Fruit fly (Drosophila melanogaster) whole organism, embryonic: ENCODE results near the gene ImpE1.

ENCODE experiments used
- ATbp ChIP-seq: fragments of 200-800 bp; sonication (Bioruptor generic); optimal IDR thresholded peaks from 2 replicates; lab custom pipeline; 2017; ENCODE audit warnings: missing biosample characterization, mild to moderate bottlenecking, missing genetic modification characterization, missing genetic modification reagents
- Aef1 ChIP-seq: fragments of 200-800 bp; sonication (Bioruptor generic); IDR thresholded peaks from 3 replicates; pipeline ENCODE4 v1.3.6; 2022; ENCODE audit warnings: missing biosample characterization, missing genetic modification characterization
- CG10147 ChIP-seq: fragments of 200-800 bp; sonication (Bioruptor generic); optimal IDR thresholded peaks from 2 replicates; lab custom pipeline; 2019; ENCODE audit warnings: missing biosample characterization, mild to moderate bottlenecking, missing genetic modification characterization, moderate library complexity
- CG11398 ChIP-seq: fragments of 200-800 bp; sonication (Bioruptor generic); optimal IDR thresholded peaks from 2 replicates; lab custom pipeline; 2016; ENCODE audit warnings: missing biosample characterization, missing genetic modification characterization
- CG11456 ChIP-seq: fragments of 200-800 bp; sonication (Bioruptor generic); IDR thresholded peaks from 3 replicates; pipeline ENCODE4 v1.3.6; 2022; ENCODE audit warnings: missing biosample characterization, missing genetic modification characterization
- CG11504 ChIP-seq: fragments of 200-800 bp; sonication (Bioruptor generic); optimal IDR thresholded peaks from 3 replicates; lab custom pipeline; 2019; ENCODE audit warnings: missing biosample characterization, mild to moderate bottlenecking, missing genetic modification characterization, moderate library complexity
- CG12155 ChIP-seq: fragments of 200-800 bp; sonication (Bioruptor generic); optimal IDR thresholded peaks from 3 replicates; lab custom pipeline; 2016; ENCODE audit warnings: missing biosample characterization, missing genetic modification characterization
- CG12769 ChIP-seq: fragments of 200-800 bp; sonication (Bioruptor generic); optimal IDR thresholded peaks from 2 replicates; lab custom pipeline; 2019; ENCODE audit warnings: missing biosample characterization, mild to moderate bottlenecking, missing genetic modification characterization, moderate library complexity
- CG13296 ChIP-seq: fragments of 200-800 bp; sonication (Bioruptor generic); optimal IDR thresholded peaks from 3 replicates; lab custom pipeline; 2018; ENCODE audit warnings: missing biosample characterization, mild to moderate bottlenecking, missing genetic modification characterization
- CG15514 ChIP-seq: fragments of 200-800 bp; sonication (Bioruptor generic); optimal IDR thresholded peaks from 3 replicates; lab custom pipeline; 2017; ENCODE audit warnings: missing biosample characterization, missing genetic modification characterization, mild to moderate bottlenecking, moderate library complexity, missing genetic modification reagents
- CG1603 ChIP-seq: fragments of 200-800 bp; sonication (Bioruptor generic); optimal IDR thresholded peaks from 2 replicates; lab custom pipeline; 2019; ENCODE audit warnings: missing biosample characterization, mild to moderate bottlenecking, missing genetic modification characterization, moderate library complexity
- CG17359 ChIP-seq: fragments of 200-800 bp; sonication (Bioruptor generic); optimal IDR thresholded peaks from 3 replicates; lab custom pipeline; 2018; ENCODE audit warnings: missing biosample characterization, mild to moderate bottlenecking, missing genetic modification characterization, moderate library complexity
- CG17802 ChIP-seq: fragments of 200-800 bp; sonication (Bioruptor generic); optimal IDR thresholded peaks from 2 replicates; lab custom pipeline; 2018; ENCODE audit warnings: missing biosample characterization, mild to moderate bottlenecking, missing genetic modification characterization, moderate library complexity
- CG17829 ChIP-seq: fragments of 200-800 bp; optimal IDR thresholded peaks from 2 replicates; lab custom pipeline; 2019; ENCODE audit warnings: missing biosample characterization, mild to moderate bottlenecking, missing genetic modification characterization, moderate library complexity
- CG18764 ChIP-seq: fragments of 200-800 bp; sonication (Bioruptor generic); optimal IDR thresholded peaks from 3 replicates; lab custom pipeline; 2016; ENCODE audit warnings: missing biosample characterization, missing genetic modification characterization
- CG2875 ChIP-seq: fragments of 200-800 bp; sonication (Bioruptor generic); optimal IDR thresholded peaks from 2 replicates; lab custom pipeline; 2017; ENCODE audit warnings: missing biosample characterization, mild to moderate bottlenecking, missing genetic modification characterization, missing genetic modification reagents
- CG33213 ChIP-seq: fragments of 200-800 bp; sonication (Bioruptor generic); optimal IDR thresholded peaks from 3 replicates; lab custom pipeline; 2016; ENCODE audit warnings: missing biosample characterization, missing genetic modification characterization
- CG4424 ChIP-seq: fragments of 200-800 bp; sonication (Bioruptor generic); optimal IDR thresholded peaks from 3 replicates; lab custom pipeline; 2016; ENCODE audit warnings: missing biosample characterization, missing genetic modification characterization
- CG6272 ChIP-seq: fragments of 200-800 bp; sonication (Bioruptor generic); IDR thresholded peaks from 2 replicates; pipeline ENCODE4 v1.3.6; 2022; ENCODE audit warnings: missing biosample characterization, missing genetic modification characterization
- CG6854 ChIP-seq: fragments of 200-800 bp; sonication (Bioruptor generic); optimal IDR thresholded peaks from 3 replicates; lab custom pipeline; 2017; ENCODE audit warnings: missing biosample characterization, mild to moderate bottlenecking, missing genetic modification characterization
- CG7357 ChIP-seq: fragments of 200-800 bp; sonication (Bioruptor generic); IDR thresholded peaks from 3 replicates; pipeline ENCODE4 v1.3.6; 2022; ENCODE audit warnings: missing biosample characterization, missing genetic modification characterization
- CG7839 ChIP-seq: fragments of 200-800 bp; sonication (Bioruptor generic); optimal IDR thresholded peaks from 3 replicates; lab custom pipeline; 2018; ENCODE audit warnings: missing biosample characterization, mild to moderate bottlenecking, missing genetic modification characterization, moderate library complexity
- CTCF ChIP-seq: fragments of 200-800 bp; sonication (Bioruptor generic); optimal IDR thresholded peaks from 2 replicates; lab custom pipeline; 2017; ENCODE audit warnings: missing biosample characterization, mild to moderate bottlenecking, missing genetic modification characterization, moderate library complexity
- E2f2 ChIP-seq: fragments of 200-800 bp; sonication (Bioruptor generic); IDR thresholded peaks from 2 replicates; pipeline ENCODE4 v1.3.6; 2022; ENCODE audit warnings: missing biosample characterization, missing genetic modification characterization
- Fer3 ChIP-seq: fragments of 200-800 bp; sonication (Bioruptor generic); optimal IDR thresholded peaks from 2 replicates; lab custom pipeline; 2018; ENCODE audit warnings: missing biosample characterization, mild to moderate bottlenecking, missing genetic modification characterization, moderate library complexity
- Lim3 ChIP-seq: fragments of 200-800 bp; sonication (Bioruptor generic); IDR thresholded peaks from 2 replicates; pipeline ENCODE4 v1.3.6; 2022; ENCODE audit warnings: missing biosample characterization, missing genetic modification characterization
- Med ChIP-seq: fragments of 200-800 bp; sonication (Bioruptor generic); peaks from one replicate; lab custom pipeline; 2016; ENCODE audit warnings: missing biosample characterization, missing genetic modification characterization, mild to moderate bottlenecking, inconsistent platforms, moderate library complexity
- Xbp1 ChIP-seq: fragments of 200-800 bp; sonication (Bioruptor generic); optimal IDR thresholded peaks from 3 replicates; lab custom pipeline; 2016; ENCODE audit warnings: missing biosample characterization, mild to moderate bottlenecking, missing genetic modification characterization
- ab ChIP-seq: fragments of 200-800 bp; sonication (Bioruptor generic); optimal IDR thresholded peaks from 2 replicates; lab custom pipeline; 2016; ENCODE audit warnings: missing biosample characterization, missing genetic modification characterization
- ac ChIP-seq: fragments of 200-800 bp; sonication (Bioruptor generic); optimal IDR thresholded peaks from 3 replicates; lab custom pipeline; 2017; ENCODE audit warnings: missing biosample characterization, mild to moderate bottlenecking, missing genetic modification characterization
- ara ChIP-seq: fragments of 200-800 bp; sonication (Bioruptor generic); IDR thresholded peaks from 2 replicates; pipeline ENCODE4 v1.3.6; 2022; ENCODE audit warnings: missing biosample characterization, missing genetic modification characterization
- ase ChIP-seq: fragments of 200-800 bp; sonication (Bioruptor generic); IDR thresholded peaks from 3 replicates; pipeline ENCODE4 v1.3.6; 2022; ENCODE audit warnings: missing biosample characterization, missing genetic modification characterization
- dimm ChIP-seq: fragments of 200-800 bp; sonication (Bioruptor generic); IDR thresholded peaks from 2 replicates; pipeline ENCODE4 v1.3.6; 2022; ENCODE audit warnings: missing biosample characterization, missing genetic modification characterization
- fd96Cb ChIP-seq: fragments of 200-800 bp; sonication (Bioruptor generic); optimal IDR thresholded peaks from 2 replicates; lab custom pipeline; 2018; ENCODE audit warnings: missing biosample characterization, mild to moderate bottlenecking, missing genetic modification characterization, moderate library complexity
- fu2 ChIP-seq: fragments of 200-800 bp; sonication (Bioruptor generic); optimal IDR thresholded peaks from 2 replicates; lab custom pipeline; 2016; ENCODE audit warnings: missing biosample characterization, missing genetic modification characterization
- gem ChIP-seq: fragments of 200-800 bp; sonication (Bioruptor generic); optimal IDR thresholded peaks from 2 replicates; lab custom pipeline; 2019; ENCODE audit warnings: missing biosample characterization, mild to moderate bottlenecking, missing genetic modification characterization, moderate library complexity
- ham ChIP-seq: fragments of 200-800 bp; sonication (Bioruptor generic); IDR thresholded peaks from 2 replicates; pipeline ENCODE4 v1.3.6; 2022; ENCODE audit warnings: missing biosample characterization, missing genetic modification characterization
- ind ChIP-seq: fragments of 200-800 bp; sonication (Bioruptor generic); optimal IDR thresholded peaks from 3 replicates; lab custom pipeline; 2016; ENCODE audit warnings: missing biosample characterization, missing genetic modification characterization
- lbe ChIP-seq: fragments of 200-800 bp; sonication (Bioruptor generic); optimal IDR thresholded peaks from 2 replicates; lab custom pipeline; 2016; ENCODE audit warnings: missing biosample characterization, mild to moderate bottlenecking, missing genetic modification characterization
- lov ChIP-seq, 2 experiments: fragments of 200-800 bp in 1 of 2; fragments of >200 bp in 1 of 2; sonication (Bioruptor generic) in 1 of 2; IDR thresholded peaks in 1 of 2; optimal IDR thresholded peaks in 1 of 2; 2 replicates in 1 of 2; 3 replicates in 1 of 2; pipeline versions ENCODE4 v1.3.6 to Lab custom; 2017 to 2022; ENCODE audit warnings: missing biosample characterization in 1 of 2, missing genetic modification characterization in 1 of 2
- nom ChIP-seq: fragments of 200-800 bp; sonication (Bioruptor generic); optimal IDR thresholded peaks from 2 replicates; lab custom pipeline; 2017; ENCODE audit warnings: missing biosample characterization, missing genetic modification characterization, mild to moderate bottlenecking, moderate library complexity, missing genetic modification reagents
- otp ChIP-seq: fragments of 200-800 bp; sonication (Bioruptor generic); IDR thresholded peaks from 3 replicates; pipeline ENCODE4, ENCODE4 v1.3.6; 2022; ENCODE audit warnings: missing biosample characterization, missing genetic modification characterization
- pfk ChIP-seq: fragments of 200-800 bp; sonication (Bioruptor generic); optimal IDR thresholded peaks from 2 replicates; lab custom pipeline; 2018; ENCODE audit warnings: missing biosample characterization, mild to moderate bottlenecking, missing genetic modification characterization, moderate library complexity
- pros ChIP-seq: fragments of 200-800 bp; sonication (Bioruptor generic); optimal IDR thresholded peaks from 3 replicates; lab custom pipeline; 2019; ENCODE audit warnings: missing biosample characterization, mild to moderate bottlenecking, missing genetic modification characterization, moderate library complexity
- sc ChIP-seq, 3 experiments: fragments of >200 bp in 2 of 3; fragments of 200-800 bp in 1 of 3; sonication (Bioruptor generic) in 1 of 3; optimal IDR thresholded peaks; 2 replicates in 2 of 3; 3 replicates in 1 of 3; lab custom pipeline; 2017; ENCODE audit warnings: mild to moderate bottlenecking in 1 of 3, missing biosample characterization in 1 of 3, missing genetic modification characterization in 1 of 3, missing genetic modification reagents in 1 of 3
- sob ChIP-seq: fragments of 200-800 bp; sonication (Bioruptor generic); IDR thresholded peaks from 2 replicates; pipeline ENCODE4 v1.3.6; 2022; ENCODE audit warnings: missing biosample characterization, missing genetic modification characterization
- stc ChIP-seq: fragments of 200-800 bp; sonication (Bioruptor generic); IDR thresholded peaks from 2 replicates; pipeline ENCODE4 v1.3.6; 2022; ENCODE audit warnings: missing biosample characterization, missing genetic modification characterization
- stwl ChIP-seq: fragments of 200-800 bp; sonication (Bioruptor generic); optimal IDR thresholded peaks from 3 replicates; lab custom pipeline; 2018; ENCODE audit warnings: missing biosample characterization, mild to moderate bottlenecking, missing genetic modification characterization, moderate library complexity
- zfh1 ChIP-seq: fragments of 200-800 bp; sonication (Bioruptor generic); IDR thresholded peaks from 3 replicates; pipeline ENCODE4 v1.3.6; 2022; ENCODE audit warnings: missing biosample characterization, missing genetic modification characterization

ImpE1 gene

dm6 chr3L:8398763-8399445 lies 26.7 kb downstream of the ImpE1 start (continued):
- no peak for TF ChIP-seq sc (optimal IDR thresholded peaks at IDR 0.05; lab: Kevin White, UChicago)
- no peak for TF ChIP-seq sc (GFP tag; optimal IDR thresholded peaks at IDR 0.05; lab: Kevin White, UChicago)
- no peak for TF ChIP-seq CG10147 (GFP tag; lab: Kevin White, UChicago)
- TF ChIP-seq zfh1, result no peak
- TF ChIP-seq ind (GFP tag; lab: Kevin White, UChicago), result peak; percentile 56
- TF ChIP-seq fu2, result no peak
- TF ChIP-seq otp, result 0 out of 3 replicates have a peak, but pooled peaks have one; percentile 36
- peak; percentile 31; the same call in 1 of the 2 replicates for TF ChIP-seq CG6272
- no peak for TF ChIP-seq lov (optimal IDR thresholded peaks at IDR 0.05; lab: Kevin White, UChicago)
- no peak for TF ChIP-seq lov (GFP tag; IDR thresholded peaks at IDR 0.05; lab: Robert Waterston, UW)
- TF ChIP-seq ara (GFP tag; lab: Robert Waterston, UW), result no peak; the same call in 1 of the 2 replicates
- no peak for TF ChIP-seq CG18764 (GFP tag; lab: Kevin White, UChicago)
- TF ChIP-seq CG13296 (GFP tag; lab: Kevin White, UChicago), result no peak
- TF ChIP-seq ac (GFP tag; lab: Kevin White, UChicago), result no peak
- 0 out of 2 replicates have a peak, but pooled peaks have one; percentile 23 for TF ChIP-seq sob (GFP tag; lab: Robert Waterston, UW)
- no peak for TF ChIP-seq CG15514
- TF ChIP-seq CG11398 (GFP tag; lab: Kevin White, UChicago), result no peak
- no peak for TF ChIP-seq CG12769
- 0 out of 3 replicates have a peak, but pooled peaks have one; percentile 16 for TF ChIP-seq Aef1 (GFP tag; lab: Robert Waterston, UW)
- TF ChIP-seq Fer3, result no peak
- TF ChIP-seq Xbp1 (GFP tag; lab: Kevin White, UChicago), result peak; percentile 53
- TF ChIP-seq CG6854, result no peak
- peak; percentile 68 for TF ChIP-seq lbe (GFP tag; lab: Kevin White, UChicago)
- TF ChIP-seq ATbp (GFP tag; lab: Kevin White, UChicago), result peak; percentile 19
- no peak for TF ChIP-seq stc (GFP tag; lab: Robert Waterston, UW)
- no peak for TF ChIP-seq nom (GFP tag; lab: Kevin White, UChicago)
- TF ChIP-seq Lim3 (GFP tag; lab: Robert Waterston, UW), result no peak
- TF ChIP-seq CG4424, result peak; percentile 19
- no peak for TF ChIP-seq CG7357 (GFP tag; lab: Robert Waterston, UW)
- TF ChIP-seq pros (GFP tag; lab: Kevin White, UChicago), result no peak
- peak; percentile 65; the same call in 2 of the 3 replicates for TF ChIP-seq CG11456 (GFP tag; lab: Robert Waterston, UW)
- peak; percentile 14 for TF ChIP-seq CG12155 (GFP tag; lab: Kevin White, UChicago)
- no peak for TF ChIP-seq gem
- no peak for TF ChIP-seq CG11504 (tag; lab: Kevin White, UChicago)
- 0 out of 3 replicates have a peak, but pooled peaks have one; percentile 21 for TF ChIP-seq ase (GFP tag; lab: Robert Waterston, UW)
- TF ChIP-seq fd96Cb, result peak; percentile 38
- TF ChIP-seq ab (GFP tag; lab: Kevin White, UChicago), result no peak
- no peak for TF ChIP-seq CG2875
- TF ChIP-seq pfk, result no peak
- TF ChIP-seq stwl (tag; lab: Kevin White, UChicago), result no peak
- TF ChIP-seq CG17829, result no peak
- TF ChIP-seq CG7839 (tag; lab: Kevin White, UChicago), result no peak
- TF ChIP-seq CG17802 (tag; lab: Kevin White, UChicago), result no peak
- no peak for TF ChIP-seq CTCF (GFP tag; lab: Kevin White, UChicago)
- no peak for TF ChIP-seq ham (GFP tag; lab: Robert Waterston, UW)
- 0 out of 2 replicates have a peak, but pooled peaks have one; percentile 7 for TF ChIP-seq E2f2 (GFP tag; lab: Robert Waterston, UW)
- TF ChIP-seq CG17359 (tag; lab: Kevin White, UChicago), result no peak
- TF ChIP-seq CG1603, result peak; percentile 66
- TF ChIP-seq Med (GFP tag; lab: Kevin White, UChicago), result peak; percentile 86
- no peak for TF ChIP-seq dimm
- TF ChIP-seq CG33213, result peak; percentile 8
